Fruit fly (Drosophila melanogaster): Measurements from ENCODE around the gene CG8833.
A peak's percentile ranks its signal among the peaks of the same experiment; 100 is the strongest.

Gene CG8833

DNA sequence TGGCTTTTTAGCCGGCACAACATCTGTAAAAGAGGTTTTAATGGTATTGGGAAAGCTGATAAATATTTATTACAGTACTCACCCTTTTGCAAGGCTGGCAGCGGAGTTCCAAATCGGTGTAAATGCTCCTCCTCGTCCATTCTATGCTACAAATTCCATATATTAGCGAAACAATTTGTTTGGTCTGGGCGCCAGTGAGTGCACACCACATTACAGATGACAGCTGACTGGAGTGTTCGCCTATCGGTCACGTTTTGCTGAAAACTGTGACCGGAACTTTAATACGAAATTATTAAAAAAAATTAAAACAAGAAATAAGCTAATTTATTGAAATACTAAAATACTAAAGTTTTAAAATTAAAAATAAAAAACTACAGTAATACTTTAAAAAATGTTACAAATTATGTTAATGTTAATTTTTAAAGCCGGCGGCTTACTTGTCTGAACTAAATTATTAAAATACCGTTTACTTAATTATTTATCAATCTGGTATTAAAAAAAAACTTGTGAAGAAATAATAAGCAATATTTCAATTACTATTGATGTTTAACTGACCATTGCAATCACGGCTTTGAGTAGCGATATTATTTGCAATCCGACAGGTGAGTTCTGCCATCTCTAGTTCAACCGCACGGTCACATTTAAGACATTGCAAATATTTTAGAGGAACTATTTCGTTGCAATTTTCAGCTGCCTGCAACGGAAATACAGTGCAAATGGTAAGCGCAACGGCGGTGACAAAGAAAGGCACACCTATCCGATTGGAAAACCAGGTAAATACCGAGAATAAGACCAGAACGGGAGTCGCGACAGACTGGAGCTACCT, at the start of gene CG8833, which contains the start of gene DCTN1-p150:
TSS of gene CG8833 (minus strand) at position 232 of the 826 bp plus-strand sequence.
TSS of gene DCTN1-p150 (plus strand) at position 619 of the 826 bp plus-strand sequence.
- TF ChIP-seq Pif1B (GFP tag; optimal IDR thresholded peaks at IDR 0.05) (no peak), Ets98B (GFP tag; IDR thresholded peaks at IDR 0.05) (no peak), CG8159 (tag; optimal IDR thresholded peaks at IDR 0.05) (no peak), rn (GFP tag; IDR thresholded peaks at IDR 0.05) (no peak), CG10348 (GFP tag; IDR thresholded peaks at IDR 0.05) (no peak), gl (tag; optimal IDR thresholded peaks at IDR 0.05) (no peak), CG15710 (tag; optimal IDR thresholded peaks at IDR 0.05) (peak; percentile 30), Snoo (tag; optimal IDR thresholded peaks at IDR 0.05) (peak; percentile 19), CG14655 (GFP tag; optimal IDR thresholded peaks at IDR 0.05) (no peak), CG34367 (tag; optimal IDR thresholded peaks at IDR 0.05) (no peak)

dm6 chr3L:13973377-13974111, 44.7 kb upstream of the CG8833 start, which contains the start of the genes CG13738 and Hsc70-1:
Gene CG13738, minus strand, starts transcription at chr3L:13973477.
Gene Hsc70-1, plus strand, starts transcription at chr3L:13974061.
- TF ChIP-seq CG13204 (GFP tag; optimal IDR thresholded peaks at IDR 0.05) (no peak), CG8301 (tag; optimal IDR thresholded peaks at IDR 0.05) (no peak), Pif1A (GFP tag; optimal IDR thresholded peaks at IDR 0.05) (no peak), Pif1B (GFP tag; optimal IDR thresholded peaks at IDR 0.05) (no peak), gl (tag; optimal IDR thresholded peaks at IDR 0.05) (no peak), CG15710 (tag; optimal IDR thresholded peaks at IDR 0.05) (no peak)

- no peak for TF ChIP-seq CG14655 (GFP tag; optimal IDR thresholded peaks at IDR 0.05)
- no peak for TF ChIP-seq CG32121 (GFP tag; IDR thresholded peaks at IDR 0.05)
- TF ChIP-seq rn (GFP tag; IDR thresholded peaks at IDR 0.05) = no peak
- no peak for TF ChIP-seq Ets98B (GFP tag; IDR thresholded peaks at IDR 0.05)
- TF ChIP-seq CG8301 (tag; optimal IDR thresholded peaks at IDR 0.05) = no peak
- TF ChIP-seq Pif1B (GFP tag; optimal IDR thresholded peaks at IDR 0.05) = no peak
- TF ChIP-seq CG13204 (GFP tag; optimal IDR thresholded peaks at IDR 0.05) = no peak
- TF ChIP-seq EcR (GFP tag; optimal IDR thresholded peaks at IDR 0.05) = no peak
- TF ChIP-seq CG4496 (GFP tag; IDR thresholded peaks at IDR 0.05) = no peak
- TF ChIP-seq CG9948 (tag; optimal IDR thresholded peaks at IDR 0.05) = no peak
- TF ChIP-seq D1 (tag; optimal IDR thresholded peaks at IDR 0.05) = no peak
- TF ChIP-seq CG10348 (GFP tag; IDR thresholded peaks at IDR 0.05) = no peak
- no peak for TF ChIP-seq CG17806 (tag; optimal IDR thresholded peaks at IDR 0.05)
- TF ChIP-seq CG12605 (GFP tag; IDR thresholded peaks at IDR 0.05) = no peak
Measured at dm6 chr3L:13965502-13965843, 36.7 kb upstream of the CG8833 start.

dm6 chr3L:13964635-13965501, 36.1 kb upstream of the CG8833 start, which contains the start of the genes Meics, Nxf3 and ssp2:
Gene Meics, minus strand, starts transcription at chr3L:13964702.
Gene Nxf3, plus strand, starts transcription at chr3L:13965203.
Gene ssp2, plus strand, starts transcription at chr3L:13965203.
- no peak for TF ChIP-seq CG14655 (GFP tag; optimal IDR thresholded peaks at IDR 0.05)
- TF ChIP-seq CG4496 (GFP tag; IDR thresholded peaks at IDR 0.05) = peak; percentile 30; the same call in 1 of the 3 replicates

DNA sequence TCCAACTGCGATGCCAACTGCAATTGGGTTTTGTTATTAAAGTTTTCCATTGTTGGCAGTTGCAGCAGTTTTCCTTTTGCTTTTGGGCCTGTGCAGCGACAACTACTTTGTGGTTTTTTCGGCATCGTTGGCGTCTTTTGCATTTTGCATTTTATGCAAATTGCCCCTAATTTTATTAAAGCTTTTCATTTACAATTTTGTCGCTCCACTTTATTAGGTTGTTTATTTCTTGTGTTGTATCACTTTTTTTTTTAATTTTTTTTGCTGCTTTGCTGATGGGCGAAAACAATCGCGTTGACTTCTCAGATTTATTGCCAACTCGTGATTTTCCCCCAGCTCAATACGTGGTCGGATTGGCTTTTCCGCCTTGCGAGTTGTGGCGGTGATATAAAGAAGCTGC, 29.0 kb upstream of the CG8833 start:
- TF ChIP-seq CG34367 (tag; optimal IDR thresholded peaks at IDR 0.05) (no peak), CG8159 (tag; optimal IDR thresholded peaks at IDR 0.05) (no peak), CG4496 (GFP tag; IDR thresholded peaks at IDR 0.05) (no peak), rn (GFP tag; IDR thresholded peaks at IDR 0.05) (no peak), gl (tag; optimal IDR thresholded peaks at IDR 0.05) (no peak), CG9948 (tag; optimal IDR thresholded peaks at IDR 0.05) (no peak), CG12605 (GFP tag; IDR thresholded peaks at IDR 0.05) (no peak), CG32121 (GFP tag; IDR thresholded peaks at IDR 0.05) (no peak), Snoo (tag; optimal IDR thresholded peaks at IDR 0.05) (no peak), CG13204 (GFP tag; optimal IDR thresholded peaks at IDR 0.05) (no peak), D1 (tag; optimal IDR thresholded peaks at IDR 0.05) (no peak), CG8301 (tag; optimal IDR thresholded peaks at IDR 0.05) (no peak), Pif1B (GFP tag; optimal IDR thresholded peaks at IDR 0.05) (no peak), CG10348 (GFP tag; IDR thresholded peaks at IDR 0.05) (no peak), EcR (GFP tag; optimal IDR thresholded peaks at IDR 0.05) (no peak), CG15710 (tag; optimal IDR thresholded peaks at IDR 0.05) (no peak), fd96Ca (GFP tag; IDR thresholded peaks at IDR 0.05) (no peak), CG14655 (GFP tag; optimal IDR thresholded peaks at IDR 0.05) (no peak), CG17806 (tag; optimal IDR thresholded peaks at IDR 0.05) (no peak)

Data from whole organism, pupa.